Worm (Caenorhabditis elegans) whole organism, L3 larva: Measurements from ENCODE around the gene aakg-2.

Experiments
- R02D3.7 ChIP-seq: fragments of 150-350 bp; optimal IDR thresholded peaks from 2 replicates; lab custom pipeline; 2014; ENCODE audit warnings: missing biosample characterization, missing genetic modification characterization
- ZK546.5 ChIP-seq: sonication (generic microtip); optimal IDR thresholded peaks from 2 replicates; lab custom pipeline; 2017; ENCODE audit warnings: missing biosample characterization, missing genetic modification characterization
- ama-1 ChIP-seq: fragments of 150-350 bp; optimal IDR thresholded peaks from 2 replicates; lab custom pipeline; 2018
- ceh-16 ChIP-seq: sonication (generic microtip); optimal IDR thresholded peaks from 2 replicates; lab custom pipeline; 2017; ENCODE audit warnings: missing biosample characterization, missing genetic modification characterization
- ceh-28 ChIP-seq: fragments of 150-350 bp; optimal IDR thresholded peaks from 2 replicates; lab custom pipeline; 2014; ENCODE audit warnings: missing biosample characterization, missing genetic modification reagents, missing genetic modification characterization
- ceh-82 ChIP-seq: fragments of 150-350 bp; optimal IDR thresholded peaks from 2 replicates; lab custom pipeline; 2014; ENCODE audit warnings: missing biosample characterization, missing genetic modification characterization
- egl-5 ChIP-seq: fragments of 150-350 bp; optimal IDR thresholded peaks from 2 replicates; lab custom pipeline; 2017; ENCODE audit warnings: missing biosample characterization, missing genetic modification reagents, missing genetic modification characterization, inconsistent platforms
- elt-2 ChIP-seq: sonication (generic microtip); optimal IDR thresholded peaks from 2 replicates; lab custom pipeline; 2016; ENCODE audit warnings: missing genetic modification reagents, mild to moderate bottlenecking, missing genetic modification characterization, missing compliant biosample characterization
- eor-1 ChIP-seq, 2 experiments: fragments of 150-350 bp; optimal IDR thresholded peaks; 2 replicates each; lab custom pipeline; 2014 to 2018; ENCODE audit warnings: missing biosample characterization in 2 of 2, missing genetic modification characterization in 2 of 2
- fkh-10 ChIP-seq: sonication (generic microtip); optimal IDR thresholded peaks from 2 replicates; lab custom pipeline; 2017; ENCODE audit warnings: missing biosample characterization, missing genetic modification reagents, missing genetic modification characterization
- fkh-2 ChIP-seq: fragments of 150-350 bp; optimal IDR thresholded peaks from 2 replicates; lab custom pipeline; 2014; ENCODE audit warnings: missing biosample characterization, missing genetic modification reagents, missing genetic modification characterization
- fos-1 ChIP-seq: fragments of 150-350 bp; optimal IDR thresholded peaks from 2 replicates; lab custom pipeline; 2014; ENCODE audit warnings: missing biosample characterization, missing genetic modification characterization
- hmg-11 ChIP-seq: sonication (generic microtip); optimal IDR thresholded peaks from 2 replicates; lab custom pipeline; 2016; ENCODE audit warnings: missing genetic modification characterization, missing compliant biosample characterization
- lin-39 ChIP-seq: fragments of 150-350 bp; optimal IDR thresholded peaks from 2 replicates; lab custom pipeline; 2018; ENCODE audit warnings: missing biosample characterization, missing genetic modification reagents, missing genetic modification characterization
- mdl-1 ChIP-seq: fragments of 150-350 bp; optimal IDR thresholded peaks from 2 replicates; lab custom pipeline; 2014; ENCODE audit warnings: missing biosample characterization, missing genetic modification characterization
- mml-1 ChIP-seq: fragments of 150-350 bp; sonication (generic microtip); optimal IDR thresholded peaks from 3 replicates; lab custom pipeline; 2014; ENCODE audit warnings: missing biosample characterization, missing genetic modification characterization
- nhr-11 ChIP-seq: fragments of 150-350 bp; optimal IDR thresholded peaks from 2 replicates; lab custom pipeline; 2014; ENCODE audit warnings: missing biosample characterization, missing genetic modification characterization
- nhr-12 ChIP-seq: fragments of 150-350 bp; optimal IDR thresholded peaks from 2 replicates; lab custom pipeline; 2014; ENCODE audit warnings: missing biosample characterization, missing genetic modification characterization
- nhr-23 ChIP-seq: fragments of 150-350 bp; optimal IDR thresholded peaks from 2 replicates; lab custom pipeline; 2014; ENCODE audit warnings: missing biosample characterization, missing genetic modification reagents, missing genetic modification characterization
- nhr-237 ChIP-seq: fragments of 150-350 bp; optimal IDR thresholded peaks from 2 replicates; lab custom pipeline; 2014; ENCODE audit warnings: missing biosample characterization, missing genetic modification characterization
- nhr-25 ChIP-seq: sonication (generic microtip); optimal IDR thresholded peaks from 2 replicates; lab custom pipeline; 2017; ENCODE audit warnings: missing biosample characterization, missing genetic modification characterization
- nhr-28 ChIP-seq: fragments of 150-350 bp; optimal IDR thresholded peaks from 2 replicates; lab custom pipeline; 2014; ENCODE audit warnings: missing biosample characterization, missing genetic modification characterization
- nhr-43 ChIP-seq: sonication (generic microtip); optimal IDR thresholded peaks from 2 replicates; lab custom pipeline; 2016; ENCODE audit warnings: mild to moderate bottlenecking, missing genetic modification characterization, missing compliant biosample characterization; ENCODE audit not compliant: poor library complexity, severe bottlenecking
- nhr-67 ChIP-seq: fragments of 150-350 bp; optimal IDR thresholded peaks from 2 replicates; lab custom pipeline; 2014; ENCODE audit warnings: missing biosample characterization, missing genetic modification characterization
- nhr-77 ChIP-seq: fragments of 150-350 bp; optimal IDR thresholded peaks from 2 replicates; lab custom pipeline; 2014; ENCODE audit warnings: missing biosample characterization, missing genetic modification characterization
- pqm-1 ChIP-seq: fragments of 150-350 bp; optimal IDR thresholded peaks from 2 replicates; lab custom pipeline; 2017; ENCODE audit warnings: missing biosample characterization, missing genetic modification characterization, inconsistent platforms
- sea-2 ChIP-seq: fragments of 150-350 bp; sonication (generic microtip); optimal IDR thresholded peaks from 4 replicates; lab custom pipeline; 2014; ENCODE audit warnings: missing biosample characterization, missing genetic modification reagents, missing genetic modification characterization
- snpc-4 ChIP-seq: fragments of 150-350 bp; optimal IDR thresholded peaks from 2 replicates; lab custom pipeline; 2014; ENCODE audit warnings: missing biosample characterization, missing genetic modification characterization
- tbx-2 ChIP-seq: sonication (generic microtip); optimal IDR thresholded peaks from 2 replicates; lab custom pipeline; 2016; ENCODE audit warnings: mild to moderate bottlenecking, missing genetic modification characterization, missing compliant biosample characterization
- unc-62 ChIP-seq: fragments of 150-350 bp; sonication (generic microtip); optimal IDR thresholded peaks from 4 replicates; lab custom pipeline; 2014; ENCODE audit warnings: missing biosample characterization, missing genetic modification reagents, missing genetic modification characterization
- zag-1 ChIP-seq: fragments of 150-350 bp; optimal IDR thresholded peaks from 2 replicates; lab custom pipeline; 2014; ENCODE audit warnings: missing biosample characterization, missing genetic modification characterization

The aakg-2 gene

ce11 chrX:16872446-16872962 lies 3.7 kb upstream of the aakg-2 start, which contains the start of gene T20F7.1 (continued):
- peak; percentile 25 for TF ChIP-seq tbx-2
- peak; percentile 14 for TF ChIP-seq ama-1
- TF ChIP-seq nhr-77 (tag; lab: Kevin White, UChicago) = no peak
- peak; percentile 72 for TF ChIP-seq snpc-4 (tag; lab: Kevin White, UChicago)

ce11 chrX:16871355-16871754 lies 2.5 kb upstream of the aakg-2 start:
- TF ChIP-seq nhr-23 (peak; percentile 27), nhr-43 (tag; lab: Kevin White, UChicago) (peak; percentile 70), elt-2 (tag; lab: Kevin White, UChicago) (peak; percentile 32), ceh-82 (tag; lab: Kevin White, UChicago) (no peak)
- TF ChIP-seq, all 47 proteins: peak for 3

ce11 chrX:16865675-16866074 lies 3.2 kb downstream of the aakg-2 start:
- TF ChIP-seq hmg-11 (tag; lab: Kevin White, UChicago) = no peak
- no peak for TF ChIP-seq ZK546.5 (tag; lab: Kevin White, UChicago)
- no peak for TF ChIP-seq mml-1 (tag; lab: Kevin White, UChicago)
- no peak for TF ChIP-seq egl-5 (tag; lab: Kevin White, UChicago)
- no peak for TF ChIP-seq ceh-82 (tag; lab: Kevin White, UChicago)
- TF ChIP-seq nhr-237 (tag; lab: Kevin White, UChicago) = no peak
- TF ChIP-seq nhr-43 (tag; lab: Kevin White, UChicago) = no peak
- no peak for TF ChIP-seq pqm-1 (tag; lab: Kevin White, UChicago)
- TF ChIP-seq eor-1 (tag; optimal IDR thresholded peaks at IDR 0.05; lab: Kevin White, UChicago) = no peak
- no peak for TF ChIP-seq nhr-11 (tag; lab: Kevin White, UChicago)
- TF ChIP-seq nhr-67 = no peak
- no peak for TF ChIP-seq fkh-2
- no peak for TF ChIP-seq unc-62 (GFP tag; lab: Kevin White, UChicago)
- no peak for TF ChIP-seq ceh-28 (tag; lab: Kevin White, UChicago)
- TF ChIP-seq, all 47 proteins: peak for 0

ce11 chrX:16865016-16865415 lies 3.8 kb downstream of the aakg-2 start:
- TF ChIP-seq zag-1 (no peak), elt-2 (tag; lab: Kevin White, UChicago) (peak; percentile 81), pqm-1 (tag; lab: Kevin White, UChicago) (peak; percentile 10)

- no peak for TF ChIP-seq nhr-28 (tag; lab: Kevin White, UChicago)
- TF ChIP-seq R02D3.7 (tag; lab: Kevin White, UChicago) = no peak
- TF ChIP-seq nhr-12 = no peak
- no peak for TF ChIP-seq egl-5 (tag; lab: Kevin White, UChicago)
- no peak for TF ChIP-seq fos-1 (tag; lab: Kevin White, UChicago)
- no peak for TF ChIP-seq unc-62 (GFP tag; lab: Kevin White, UChicago)
- TF ChIP-seq eor-1 (tag; optimal IDR thresholded peaks at IDR 0.05; lab: Kevin White, UChicago) = no peak
- no peak for TF ChIP-seq mdl-1 (tag; lab: Kevin White, UChicago)
- TF ChIP-seq fkh-10 (GFP tag; lab: Kevin White, UChicago) = no peak
- no peak for TF ChIP-seq lin-39 (tag; lab: Kevin White, UChicago)
- no peak for TF ChIP-seq sea-2
- no peak for TF ChIP-seq ceh-82 (tag; lab: Kevin White, UChicago)
- no peak for TF ChIP-seq mml-1 (tag; lab: Kevin White, UChicago)
- no peak for TF ChIP-seq nhr-237 (tag; lab: Kevin White, UChicago)
- TF ChIP-seq ama-1 = no peak
Measured at ce11 chrX:16863320-16863719, 5.5 kb downstream of the aakg-2 start.

- TF ChIP-seq ZK546.5 (tag; lab: Kevin White, UChicago) = no peak
- peak; percentile 64 for TF ChIP-seq elt-2 (tag; lab: Kevin White, UChicago)
- no peak for TF ChIP-seq ceh-16 (tag; lab: Kevin White, UChicago)
- TF ChIP-seq nhr-23 = no peak
- TF ChIP-seq nhr-67 = no peak
- TF ChIP-seq nhr-12 = no peak
- TF ChIP-seq nhr-25 (tag; lab: Kevin White, UChicago) = no peak
- no peak for TF ChIP-seq tbx-2
- TF ChIP-seq, all 47 proteins: peak for 1
Measured at ce11 chrX:16859956-16860446, 8.8 kb downstream of the aakg-2 start, which contains the start of gene T20F7.3. Gene T20F7.3, plus strand, starts transcription at chrX:16860396.
